Fruit fly (Drosophila melanogaster) S2 (cell line): Measurements from ENCODE around the gene Rbfox1.

Experiments
- CG8478 ChIP-seq: fragments of >200 bp; optimal IDR thresholded peaks from 2 replicates; lab custom pipeline; 2018
- CTCF ChIP-seq, 2 experiments: fragments of >200 bp; optimal IDR thresholded peaks; 2 replicates each; lab custom pipeline; 2018

The Rbfox1 gene

DNA sequence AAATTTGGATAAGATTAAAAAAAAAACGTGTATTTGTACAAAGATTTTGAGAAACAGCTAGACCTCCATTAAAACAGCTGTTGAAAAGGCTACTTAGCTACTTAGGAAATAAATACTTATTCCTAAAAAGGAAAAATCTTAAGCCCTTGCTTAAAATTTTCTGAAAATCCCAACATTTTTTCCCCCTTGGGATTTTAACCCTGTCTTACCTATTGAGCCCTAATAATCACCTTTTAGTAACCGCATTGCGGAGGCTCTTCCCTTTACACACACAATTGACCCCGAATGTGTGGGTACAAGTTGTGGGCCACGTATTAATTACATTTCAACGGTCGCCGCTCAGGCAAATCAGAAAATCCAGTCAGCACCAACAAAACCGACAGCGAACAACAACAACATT, 77.8 kb downstream of the Rbfox1 start, which contains the start of gene CG6527:
CG6527 (minus strand) TSS at position 101 of the 400 bp plus-strand sequence.
- TF ChIP-seq CTCF (optimal IDR thresholded peaks at IDR 0.05; lab: Kevin White, UChicago): no peak
- no peak for TF ChIP-seq CG8478

DNA sequence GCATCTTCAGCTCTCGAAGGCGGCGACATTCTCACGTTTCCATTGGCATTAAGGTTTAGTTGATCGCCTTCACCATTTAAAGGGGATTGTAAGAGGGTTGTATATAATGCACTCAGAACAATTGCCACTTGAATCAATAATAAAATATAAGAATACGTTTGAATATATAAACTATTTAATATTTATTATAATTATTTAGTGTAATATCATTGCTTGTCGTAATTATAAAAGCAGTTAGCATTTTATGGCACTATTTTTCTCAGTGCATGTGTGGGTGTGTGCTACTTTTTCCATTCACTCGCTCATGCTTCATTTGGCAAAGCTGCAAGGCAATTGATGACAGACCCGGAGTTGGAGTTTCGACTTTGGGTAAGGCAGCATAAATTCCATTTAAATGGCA, 81.0 kb downstream of the Rbfox1 start:
- TF ChIP-seq CG8478: no peak
- no peak for TF ChIP-seq CTCF (optimal IDR thresholded peaks at IDR 0.05; lab: Kevin White, UChicago)

DNA sequence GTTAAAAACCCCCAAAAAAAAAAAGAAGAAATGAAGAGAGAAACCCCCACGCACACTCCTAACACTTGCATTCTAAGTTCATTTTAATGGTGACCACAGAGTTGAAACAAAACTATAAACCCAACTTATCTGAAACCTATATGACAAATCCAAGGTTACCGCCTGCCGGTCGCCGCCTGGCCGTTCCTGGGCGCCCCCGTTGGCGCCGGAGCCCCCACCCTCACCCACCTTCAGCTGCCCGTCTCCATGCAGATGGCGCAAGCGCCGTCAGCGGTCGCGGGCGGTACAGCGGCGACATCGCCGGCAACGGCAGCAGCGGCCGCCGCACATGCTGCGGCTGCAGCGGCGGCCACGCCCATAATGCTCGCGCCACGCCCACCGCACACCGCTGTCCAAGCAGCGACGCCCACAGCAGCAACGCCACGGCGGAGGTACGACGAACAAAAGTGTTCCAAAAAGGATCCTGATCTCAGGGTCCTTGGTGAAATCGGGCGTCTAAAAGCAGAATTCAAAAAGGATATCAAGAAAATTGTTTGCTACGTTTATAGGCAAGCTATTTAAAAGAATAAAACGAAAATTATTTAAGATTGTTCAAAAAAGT, 100.6 kb downstream of the Rbfox1 start:
- TF ChIP-seq CG8478 (no peak), CTCF (optimal IDR thresholded peaks at IDR 0.05; lab: Kevin White, UChicago) (no peak)

DNA sequence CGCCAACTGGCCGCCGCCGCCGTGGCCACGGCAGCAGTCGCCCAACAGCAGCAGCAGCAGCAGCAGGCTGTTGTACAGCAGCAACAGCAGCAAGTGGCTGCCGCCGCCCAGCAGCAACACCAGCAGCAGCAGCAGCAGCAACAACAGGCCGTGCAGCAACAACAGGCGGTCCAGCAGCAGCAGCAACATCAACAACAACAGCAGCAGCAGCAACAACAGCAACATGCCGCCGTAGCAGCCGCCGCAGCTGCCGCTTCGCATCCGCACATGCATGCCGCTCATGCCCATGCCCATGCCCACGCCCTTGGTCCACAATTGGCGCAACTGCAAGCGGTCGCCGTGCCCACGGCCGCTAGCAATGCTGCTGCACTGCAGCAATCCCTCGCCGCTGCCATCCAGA, 103.8 kb downstream of the Rbfox1 start:
- no peak for TF ChIP-seq CG8478
- TF ChIP-seq CTCF (optimal IDR thresholded peaks at IDR 0.05; lab: Kevin White, UChicago): no peak

DNA sequence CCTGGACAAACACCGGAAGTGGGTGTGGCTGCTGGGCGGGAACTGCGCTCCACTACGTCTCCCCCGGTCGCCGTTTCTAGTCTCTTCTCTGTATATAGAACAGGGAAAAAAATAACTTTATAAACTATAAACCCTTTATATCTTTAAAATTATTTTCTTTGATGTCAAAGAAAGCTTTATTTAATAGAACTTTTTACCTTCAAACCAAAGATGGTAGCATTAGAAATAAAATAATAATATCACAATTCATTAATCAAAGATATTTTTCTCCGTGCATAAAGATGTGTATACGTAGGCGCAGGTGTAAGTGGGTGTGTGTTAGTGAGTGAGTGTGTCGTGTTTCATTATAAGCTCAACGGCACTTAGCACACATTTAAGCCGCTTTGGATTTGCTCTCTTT, 118.3 kb downstream of the Rbfox1 start:
- TF ChIP-seq CG8478 (no peak), CTCF (optimal IDR thresholded peaks at IDR 0.05; lab: Kevin White, UChicago) (no peak)

DNA sequence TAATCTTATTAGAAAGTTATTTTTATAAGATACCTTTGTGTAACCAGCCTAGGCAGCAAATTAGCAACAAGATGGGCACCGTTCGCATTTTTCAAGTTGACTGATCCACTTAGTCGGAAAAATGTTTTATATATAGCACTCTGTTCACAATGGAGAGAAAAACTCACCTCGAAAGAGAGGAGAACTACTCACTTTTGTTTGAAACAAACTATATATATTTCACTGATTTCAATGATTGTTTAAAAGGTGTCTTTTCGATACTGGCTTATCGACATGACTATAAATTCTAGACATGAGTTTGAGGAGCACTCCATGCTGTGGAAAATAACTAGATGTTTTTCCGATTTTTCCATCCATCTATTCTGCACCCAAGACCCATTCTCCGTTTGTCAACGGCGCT, 142.3 kb downstream of the Rbfox1 start, which contains the start of gene CG42521:
CG42521 (minus strand) TSS at position 101 of the 400 bp plus-strand sequence.
- TF ChIP-seq CTCF (optimal IDR thresholded peaks at IDR 0.05; lab: Kevin White, UChicago) (no peak), CG8478 (no peak)

DNA sequence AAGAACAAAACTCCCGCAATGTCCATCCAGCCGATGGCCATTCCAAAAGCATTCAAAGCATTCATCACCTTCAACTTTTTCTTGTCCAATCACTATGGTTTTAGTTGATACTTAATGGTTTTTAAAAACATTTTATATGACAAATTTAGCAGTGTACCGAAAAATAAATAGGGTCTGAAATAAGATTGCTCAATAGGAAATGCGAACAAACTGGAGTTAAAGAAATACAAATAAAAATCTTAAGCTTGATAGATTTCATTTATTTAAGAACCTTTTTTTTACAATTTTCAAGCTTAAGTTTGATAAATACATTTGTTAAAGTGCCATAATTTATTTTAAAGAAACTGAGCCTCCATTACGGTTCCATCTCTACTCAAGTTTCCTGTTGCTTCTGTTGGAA, 144.3 kb downstream of the Rbfox1 start, which contains the start of gene CG43127:
CG43127 (minus strand) TSS at position 101 of the 400 bp plus-strand sequence.
- TF ChIP-seq CTCF (optimal IDR thresholded peaks at IDR 0.05; lab: Kevin White, UChicago) (no peak), CG8478 (no peak)

DNA sequence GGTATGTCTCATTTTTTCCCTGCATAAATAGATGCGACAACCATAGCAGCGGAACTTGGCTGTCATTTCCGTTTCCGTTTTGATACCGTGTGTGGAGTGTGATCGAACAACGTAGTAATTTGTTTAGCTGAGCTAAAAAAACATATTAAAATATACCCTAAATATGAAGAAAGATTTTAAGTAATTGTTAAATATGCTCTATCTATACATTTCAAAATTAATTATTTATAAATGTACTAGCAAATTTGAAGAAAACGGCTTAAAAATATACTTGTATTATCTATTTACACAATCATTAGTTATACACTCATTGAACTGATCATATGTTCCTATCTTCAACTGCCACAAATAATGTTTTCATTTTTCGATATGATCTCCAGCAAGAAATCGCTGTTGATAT, 145.0 kb downstream of the Rbfox1 start, which contains the start of gene CG34238:
CG34238 (plus strand) TSS at position 301 of the 400 bp plus-strand sequence.
- TF ChIP-seq CG8478: no peak
- TF ChIP-seq CTCF (optimal IDR thresholded peaks at IDR 0.05; lab: Kevin White, UChicago): no peak

DNA sequence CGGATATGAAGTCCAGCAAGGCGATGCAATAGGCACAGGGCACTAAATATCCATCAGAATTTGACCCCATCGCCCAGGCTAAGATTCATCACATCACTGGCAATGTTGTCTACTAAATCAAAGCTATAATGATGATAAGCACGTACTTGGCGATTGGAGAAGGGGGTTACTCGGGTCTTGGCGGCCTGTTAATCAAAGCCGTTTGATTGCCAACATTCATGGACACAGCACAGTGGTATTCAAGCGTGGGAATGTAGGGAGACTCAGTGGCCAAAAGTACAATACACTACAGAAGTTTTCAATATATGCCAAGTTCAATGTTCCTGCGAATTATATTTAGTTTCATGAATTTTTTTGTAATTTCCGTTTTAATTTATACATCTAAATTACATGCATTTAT, 147.2 kb downstream of the Rbfox1 start, which contains the start of gene CG14151:
CG14151 (minus strand) TSS at position 101 of the 400 bp plus-strand sequence.
- TF ChIP-seq CTCF (optimal IDR thresholded peaks at IDR 0.05; lab: Kevin White, UChicago) (no peak), CG8478 (no peak)

DNA sequence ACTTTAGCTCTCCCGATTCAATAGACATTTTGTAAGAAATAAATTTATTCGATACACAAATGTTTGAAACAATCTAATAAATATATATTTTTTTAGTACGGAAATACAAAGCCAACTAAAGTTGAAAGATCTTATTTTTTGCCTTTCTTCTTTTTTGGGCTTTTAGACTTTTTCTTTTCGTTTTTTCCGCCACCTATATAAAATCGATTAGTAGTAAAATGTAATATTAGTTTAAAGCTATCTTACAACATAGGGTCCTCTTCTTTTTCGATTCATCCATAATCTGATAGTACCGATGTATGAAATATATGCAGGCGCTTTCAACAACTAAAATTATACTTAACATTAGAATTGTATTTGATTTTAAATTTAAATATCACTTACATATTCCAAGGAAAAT, 148.8 kb downstream of the Rbfox1 start, which contains the start of gene CG42536:
CG42536 (minus strand) TSS at position 101 of the 400 bp plus-strand sequence.
- TF ChIP-seq CTCF (optimal IDR thresholded peaks at IDR 0.05; lab: Kevin White, UChicago): no peak
- no peak for TF ChIP-seq CG8478

DNA sequence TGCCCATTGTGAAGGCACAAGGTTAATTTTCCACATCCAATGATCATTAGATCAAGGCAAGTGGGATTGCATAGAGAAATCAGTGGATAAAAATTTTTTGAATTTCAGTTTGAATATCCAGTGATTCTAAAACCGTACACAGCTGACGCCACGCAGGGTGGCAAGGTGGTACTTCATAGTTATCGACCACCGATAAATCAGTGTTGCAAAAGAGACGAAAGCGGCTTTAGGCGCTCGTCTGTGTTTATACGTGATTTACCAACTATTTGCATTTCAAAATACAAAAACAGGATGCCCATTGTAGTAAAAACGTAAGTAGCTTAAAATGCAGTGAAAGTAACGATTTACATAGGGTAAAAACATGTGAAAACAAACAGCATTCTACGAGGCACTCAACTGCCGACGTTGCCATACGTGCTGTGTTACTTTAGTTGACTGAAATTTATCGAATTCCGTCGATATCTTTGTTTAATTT, 149.7 kb downstream of the Rbfox1 start, which contains the start of the genes CG42535, CG34001 and hay:
CG42535 (minus strand) TSS at position 51 of the 475 bp plus-strand sequence.
CG34001 (plus strand) TSS at position 195 of the 475 bp plus-strand sequence.
hay (plus strand) TSS at position 195 of the 475 bp plus-strand sequence.
- TF ChIP-seq CTCF (optimal IDR thresholded peaks at IDR 0.05; lab: Kevin White, UChicago): peak; percentile 24 to 36
- TF ChIP-seq CG8478: no peak

DNA sequence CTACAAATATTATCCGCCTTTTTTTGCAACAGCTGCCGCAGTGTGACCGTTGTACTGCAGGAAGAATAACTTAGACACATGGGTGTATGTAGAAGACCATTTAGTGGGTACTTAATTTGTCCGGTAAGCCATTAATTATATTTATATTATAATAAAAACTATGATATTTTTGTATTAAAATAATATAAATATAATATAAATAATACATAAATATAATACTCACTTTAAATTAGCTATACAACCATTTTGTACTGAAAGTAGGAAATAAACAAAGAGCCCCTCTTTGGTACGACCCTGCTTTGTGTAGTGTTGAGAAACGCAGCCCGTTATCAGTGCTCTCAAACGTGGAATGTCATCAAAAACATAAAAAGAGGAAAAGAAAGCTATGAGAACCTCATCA, 156.6 kb downstream of the Rbfox1 start, which contains the start of gene Cnep1r2:
Cnep1r2 (plus strand) TSS at position 328 of the 400 bp plus-strand sequence.
- TF ChIP-seq CTCF (optimal IDR thresholded peaks at IDR 0.05; lab: Kevin White, UChicago) (no peak), CG8478 (no peak)

DNA sequence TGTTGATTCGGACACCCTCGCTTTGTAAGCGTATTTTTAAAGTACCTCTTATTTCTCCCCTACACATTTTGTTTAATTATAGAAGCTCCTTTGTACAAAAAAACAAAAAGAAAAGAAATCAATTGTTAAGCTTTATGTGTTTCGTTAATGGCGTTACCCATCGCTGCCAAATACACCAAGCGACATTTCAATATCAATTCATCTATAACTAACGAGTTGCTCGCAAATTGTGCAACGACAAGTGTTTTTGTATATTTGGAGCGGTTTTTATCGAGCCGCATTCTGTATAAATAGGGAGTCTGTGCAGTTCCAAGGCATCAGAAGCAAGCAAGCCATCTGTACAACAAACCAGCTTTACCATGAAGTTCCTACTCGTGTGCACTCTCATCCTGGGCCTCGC, 158.2 kb downstream of the Rbfox1 start, which contains the start of gene CG18628:
CG18628 (plus strand) TSS at position 301 of the 400 bp plus-strand sequence.
- TF ChIP-seq CG8478 (no peak), CTCF (optimal IDR thresholded peaks at IDR 0.05; lab: Kevin White, UChicago) (no peak)

DNA sequence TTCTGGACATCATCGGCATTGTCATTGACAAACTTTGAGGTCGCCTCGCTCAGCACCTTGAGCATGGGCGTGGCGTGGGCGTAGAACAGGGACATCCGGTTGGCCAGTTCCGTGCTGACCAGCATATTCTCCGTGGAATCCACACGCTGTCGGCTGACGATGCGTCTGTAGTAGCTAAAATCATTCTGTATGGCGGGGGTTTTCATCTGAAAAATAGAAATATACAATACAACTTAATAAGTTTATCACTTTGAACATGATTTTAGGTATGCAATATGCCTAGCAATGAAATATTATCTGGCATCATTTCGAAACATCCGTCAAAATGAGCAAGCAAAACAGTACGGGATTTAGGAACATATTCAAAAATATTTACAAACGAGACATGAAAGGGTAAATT, 160.4 kb downstream of the Rbfox1 start, which contains the start of gene CG14154:
CG14154 (plus strand) TSS at position 301 of the 400 bp plus-strand sequence.
- TF ChIP-seq CTCF (optimal IDR thresholded peaks at IDR 0.05; lab: Kevin White, UChicago): no peak
- no peak for TF ChIP-seq CG8478

DNA sequence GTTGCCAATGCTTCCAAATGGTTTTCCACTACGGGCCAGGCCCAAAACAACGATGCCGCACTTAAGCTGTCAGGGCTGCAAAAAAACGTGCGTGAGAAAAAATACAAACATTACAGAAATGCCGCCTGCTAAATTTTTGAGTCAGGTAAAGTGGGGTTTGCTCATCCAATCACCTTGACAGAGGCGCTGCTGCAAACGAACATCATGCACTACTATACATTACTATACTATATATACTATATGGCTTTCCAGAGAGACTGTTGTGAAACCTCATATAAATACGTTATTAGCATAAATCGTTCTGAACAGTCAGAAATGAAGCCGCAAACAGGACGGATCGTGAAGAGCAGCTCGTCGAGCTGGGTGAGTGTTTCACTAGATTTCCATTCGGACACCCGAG, 162.0 kb downstream of the Rbfox1 start, which contains the start of gene CG14153:
CG14153 (plus strand) TSS at position 301 of the 400 bp plus-strand sequence.
- no peak for TF ChIP-seq CG8478
- TF ChIP-seq CTCF (optimal IDR thresholded peaks at IDR 0.05; lab: Kevin White, UChicago): no peak
